Fruit fly (Drosophila melanogaster): ENCODE data around the gene CG3916.

DNA sequence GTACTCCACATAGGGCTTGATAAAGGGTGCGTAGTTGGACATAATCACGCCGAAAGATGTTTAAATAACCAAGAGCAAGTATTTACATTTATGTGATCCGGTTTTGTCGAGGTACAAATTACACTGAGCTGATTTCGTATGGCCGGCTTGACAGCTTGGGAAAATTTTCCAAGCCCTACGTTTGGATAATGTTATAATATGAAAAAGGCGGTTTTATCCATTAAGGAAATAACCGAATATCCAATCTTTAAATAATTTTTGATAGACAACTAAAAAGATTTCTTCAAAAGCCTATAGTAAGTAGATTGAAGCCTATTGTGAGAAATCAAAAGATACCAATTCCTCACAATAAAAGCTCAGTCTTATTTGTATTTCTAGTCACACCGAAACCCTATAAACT, 34.3 kb upstream of the CG3916 start, which contains the start of the genes eIF3d2 and CG43450:
- TF ChIP-seq Hr96 (GFP tag; optimal IDR thresholded peaks at IDR 0.05) = no peak
- no peak for TF ChIP-seq CG33017 (tag; optimal IDR thresholded peaks at IDR 0.05)
- TF ChIP-seq ovo (GFP tag; optimal IDR thresholded peaks at IDR 0.05) = no peak
- no peak for TF ChIP-seq CG7101 (tag; optimal IDR thresholded peaks at IDR 0.05)
- TF ChIP-seq CG12768 (GFP tag; optimal IDR thresholded peaks at IDR 0.05) = no peak
- TF ChIP-seq kay (GFP tag; ENCODE audit: borderline replicate concordance) = no peak
- no peak for TF ChIP-seq cic (GFP tag; optimal IDR thresholded peaks at IDR 0.05)
- TF ChIP-seq CG11617 (GFP tag; optimal IDR thresholded peaks at IDR 0.05) = no peak
- no peak for TF ChIP-seq CG7045 (GFP tag; optimal IDR thresholded peaks at IDR 0.05)
- no peak for TF ChIP-seq cnc (optimal IDR thresholded peaks at IDR 0.05)
- TF ChIP-seq bab1 (GFP tag; optimal IDR thresholded peaks at IDR 0.05) = no peak

Measured in whole organism, adult.